Worm (Caenorhabditis elegans) whole organism, L2 larva: Measurements from ENCODE around the gene K07D4.4.

Experiments
- C34F6.9 ChIP-seq: fragments of 150-350 bp; optimal IDR thresholded peaks from 2 replicates; lab custom pipeline; 2014; ENCODE audit warnings: missing biosample characterization, missing genetic modification characterization
- F13H6.1 ChIP-seq: sonication (generic microtip); optimal IDR thresholded peaks from 2 replicates; lab custom pipeline; 2016; ENCODE audit warnings: missing genetic modification characterization, missing compliant biosample characterization
- R02D3.7 ChIP-seq: fragments of 150-350 bp; optimal IDR thresholded peaks from 2 replicates; lab custom pipeline; 2014; ENCODE audit warnings: missing biosample characterization, missing genetic modification characterization
- Y55F3AM.14 ChIP-seq: fragments of 200-800 bp; sonication (Bioruptor generic); optimal IDR thresholded peaks from 2 replicates; lab custom pipeline; 2018; ENCODE audit warnings: mild to moderate bottlenecking, missing genetic modification characterization, missing compliant biosample characterization
- ZK546.5 ChIP-seq: sonication (generic microtip); optimal IDR thresholded peaks from 2 replicates; lab custom pipeline; 2017; ENCODE audit warnings: missing biosample characterization, missing genetic modification characterization
- alr-1 ChIP-seq: fragments of 150-350 bp; optimal IDR thresholded peaks from 2 replicates; lab custom pipeline; 2014; ENCODE audit warnings: missing biosample characterization, missing genetic modification characterization
- aly-2 ChIP-seq: fragments of 150-350 bp; optimal IDR thresholded peaks from 2 replicates; lab custom pipeline; 2014; ENCODE audit warnings: missing biosample characterization, missing genetic modification characterization
- ama-1 ChIP-seq: fragments of 150-350 bp; optimal IDR thresholded peaks from 2 replicates; lab custom pipeline; 2018; ENCODE audit warnings: inconsistent platforms
- blmp-1 ChIP-seq: sonication (generic microtip); optimal IDR thresholded peaks from 2 replicates; lab custom pipeline; 2017; ENCODE audit warnings: missing genetic modification characterization, mild to moderate bottlenecking, missing compliant biosample characterization, antibody characterized with exemption, moderate library complexity; ENCODE audit not compliant: insufficient read depth
- ceh-16 ChIP-seq: fragments of 150-350 bp; optimal IDR thresholded peaks from 2 replicates; lab custom pipeline; 2014; ENCODE audit warnings: missing biosample characterization, missing genetic modification characterization
- ceh-82 ChIP-seq: fragments of 150-350 bp; optimal IDR thresholded peaks from 2 replicates; lab custom pipeline; 2014; ENCODE audit warnings: missing biosample characterization, missing genetic modification characterization
- crh-2 ChIP-seq: sonication (generic microtip); optimal IDR thresholded peaks from 2 replicates; lab custom pipeline; 2017; ENCODE audit warnings: missing biosample characterization, missing genetic modification characterization
- dmd-4 ChIP-seq: sonication (generic microtip); optimal IDR thresholded peaks from 2 replicates; lab custom pipeline; 2017; ENCODE audit warnings: missing biosample characterization, missing genetic modification characterization
- egl-27 ChIP-seq: sonication (generic microtip); optimal IDR thresholded peaks from 3 replicates; lab custom pipeline; 2017; ENCODE audit warnings: missing biosample characterization, missing genetic modification reagents, missing genetic modification characterization
- elt-1 ChIP-seq: fragments of 150-350 bp; optimal IDR thresholded peaks from 2 replicates; lab custom pipeline; 2014; ENCODE audit warnings: missing biosample characterization, missing genetic modification characterization
- elt-3 ChIP-seq: sonication (generic microtip); optimal IDR thresholded peaks from 2 replicates; lab custom pipeline; 2017; ENCODE audit warnings: missing biosample characterization, missing genetic modification characterization
- fos-1 ChIP-seq: fragments of 150-350 bp; optimal IDR thresholded peaks from 2 replicates; lab custom pipeline; 2014; ENCODE audit warnings: missing biosample characterization, missing genetic modification characterization
- gmeb-1 ChIP-seq: fragments of 150-350 bp; optimal IDR thresholded peaks from 2 replicates; lab custom pipeline; 2014; ENCODE audit warnings: missing biosample characterization, missing genetic modification characterization
- lin-11 ChIP-seq: fragments of 150-350 bp; sonication (generic microtip); optimal IDR thresholded peaks from 2 replicates; lab custom pipeline; 2014; ENCODE audit warnings: missing biosample characterization, missing genetic modification characterization, inconsistent platforms, mixed read lengths
- lin-13 ChIP-seq: fragments of 150-350 bp; optimal IDR thresholded peaks from 2 replicates; lab custom pipeline; 2014; ENCODE audit warnings: missing biosample characterization, missing genetic modification reagents, missing genetic modification characterization
- lin-39 ChIP-seq: fragments of 150-350 bp; optimal IDR thresholded peaks from 2 replicates; lab custom pipeline; 2014; ENCODE audit warnings: missing biosample characterization, missing genetic modification reagents, missing genetic modification characterization
- lsy-2 ChIP-seq, 2 experiments: fragments of 150-350 bp in 1 of 2; sonication (generic microtip) in 1 of 2; optimal IDR thresholded peaks; 2 replicates each; lab custom pipeline; 2014 to 2017; ENCODE audit warnings: missing biosample characterization in 2 of 2, missing genetic modification characterization in 2 of 2
- mab-5 ChIP-seq: fragments of 150-350 bp; optimal IDR thresholded peaks from 2 replicates; lab custom pipeline; 2014; ENCODE audit warnings: missing biosample characterization, missing genetic modification characterization
- mbf-1 ChIP-seq: sonication (generic microtip); optimal IDR thresholded peaks from 2 replicates; lab custom pipeline; 2017; ENCODE audit warnings: missing biosample characterization, missing genetic modification characterization
- mdl-1 ChIP-seq, 2 experiments: fragments of 150-350 bp in 1 of 2; sonication (generic microtip) in 1 of 2; optimal IDR thresholded peaks; 2 replicates each; lab custom pipeline; 2017; ENCODE audit warnings: missing biosample characterization in 2 of 2, missing genetic modification characterization in 2 of 2
- nhr-10 ChIP-seq: sonication (generic microtip); optimal IDR thresholded peaks from 2 replicates; lab custom pipeline; 2017; ENCODE audit warnings: missing biosample characterization, missing genetic modification characterization
- nhr-11 ChIP-seq: fragments of 150-350 bp; optimal IDR thresholded peaks from 2 replicates; lab custom pipeline; 2014; ENCODE audit warnings: missing biosample characterization, missing genetic modification characterization
- nhr-12 ChIP-seq: fragments of 150-350 bp; optimal IDR thresholded peaks from 2 replicates; lab custom pipeline; 2014; ENCODE audit warnings: missing biosample characterization, missing genetic modification characterization
- nhr-129 ChIP-seq: fragments of 150-350 bp; optimal IDR thresholded peaks from 2 replicates; lab custom pipeline; 2014; ENCODE audit warnings: missing biosample characterization, missing genetic modification characterization
- nhr-21 ChIP-seq: fragments of 150-350 bp; optimal IDR thresholded peaks from 2 replicates; lab custom pipeline; 2014; ENCODE audit warnings: missing biosample characterization, missing genetic modification characterization
- nhr-23 ChIP-seq: fragments of 150-350 bp; optimal IDR thresholded peaks from 2 replicates; lab custom pipeline; 2014; ENCODE audit warnings: missing biosample characterization, missing genetic modification reagents, missing genetic modification characterization
- nhr-237 ChIP-seq: fragments of 150-350 bp; optimal IDR thresholded peaks from 2 replicates; lab custom pipeline; 2014; ENCODE audit warnings: missing biosample characterization, missing genetic modification characterization
- nhr-25 ChIP-seq: fragments of 150-350 bp; sonication (generic microtip); optimal IDR thresholded peaks from 3 replicates; lab custom pipeline; 2014; ENCODE audit warnings: missing biosample characterization, missing genetic modification characterization
- nhr-6 ChIP-seq: fragments of 150-350 bp; optimal IDR thresholded peaks from 2 replicates; lab custom pipeline; 2014; ENCODE audit warnings: missing biosample characterization, missing genetic modification characterization
- nhr-77 ChIP-seq: fragments of 150-350 bp; optimal IDR thresholded peaks from 2 replicates; lab custom pipeline; 2014; ENCODE audit warnings: missing biosample characterization, missing genetic modification characterization
- peb-1 ChIP-seq: fragments of 150-350 bp; optimal IDR thresholded peaks from 2 replicates; lab custom pipeline; 2014; ENCODE audit warnings: missing biosample characterization, missing genetic modification characterization
- sem-4 ChIP-seq: fragments of 150-350 bp; optimal IDR thresholded peaks from 2 replicates; lab custom pipeline; 2014; ENCODE audit warnings: missing biosample characterization, missing genetic modification reagents, missing genetic modification characterization
- skn-1 ChIP-seq: sonication (generic microtip); optimal IDR thresholded peaks from 2 replicates; lab custom pipeline; 2017; ENCODE audit warnings: missing biosample characterization, missing genetic modification characterization
- sma-3 ChIP-seq: sonication (generic microtip); optimal IDR thresholded peaks from 2 replicates; lab custom pipeline; 2016; ENCODE audit warnings: missing genetic modification reagents, missing genetic modification characterization, missing compliant biosample characterization
- sma-9 ChIP-seq, 2 experiments: fragments of 150-350 bp in 1 of 2; sonication (generic microtip) in 1 of 2; optimal IDR thresholded peaks; 2 replicates each; lab custom pipeline; 2014 to 2016; ENCODE audit warnings: missing genetic modification characterization in 2 of 2, mild to moderate bottlenecking in 1 of 2, missing biosample characterization in 1 of 2, missing compliant biosample characterization in 1 of 2, missing genetic modification reagents in 1 of 2, moderate library complexity in 1 of 2
- snpc-4 ChIP-seq: fragments of 150-350 bp; optimal IDR thresholded peaks from 2 replicates; lab custom pipeline; 2014; ENCODE audit warnings: missing biosample characterization, missing genetic modification characterization
- unc-39 ChIP-seq: fragments of 150-350 bp; optimal IDR thresholded peaks from 2 replicates; lab custom pipeline; 2014; ENCODE audit warnings: missing biosample characterization, missing genetic modification characterization
- unc-55 ChIP-seq: fragments of 150-350 bp; sonication (generic microtip); optimal IDR thresholded peaks from 3 replicates; lab custom pipeline; 2014; ENCODE audit warnings: missing biosample characterization, missing genetic modification reagents, missing genetic modification characterization
- unc-62 ChIP-seq: fragments of 150-350 bp; optimal IDR thresholded peaks from 2 replicates; lab custom pipeline; 2014; ENCODE audit warnings: missing biosample characterization, missing genetic modification reagents, missing genetic modification characterization
- zag-1 ChIP-seq: fragments of 150-350 bp; optimal IDR thresholded peaks from 2 replicates; lab custom pipeline; 2014; ENCODE audit warnings: missing biosample characterization, missing genetic modification characterization
- ztf-1 ChIP-seq: fragments of 200-800 bp; sonication (Bioruptor generic); conservative IDR thresholded peaks from 2 replicates; pipeline ENCODE4 v1.3.6; 2022; ENCODE audit warnings: missing genetic modification characterization, missing compliant biosample characterization
- ztf-11 ChIP-seq: sonication (generic microtip); optimal IDR thresholded peaks from 2 replicates; lab custom pipeline; 2017; ENCODE audit warnings: missing biosample characterization, missing genetic modification characterization
- ztf-4 ChIP-seq: fragments of 150-350 bp; optimal IDR thresholded peaks from 2 replicates; lab custom pipeline; 2014; ENCODE audit warnings: missing biosample characterization, missing genetic modification characterization

The K07D4.4 gene

DNA sequence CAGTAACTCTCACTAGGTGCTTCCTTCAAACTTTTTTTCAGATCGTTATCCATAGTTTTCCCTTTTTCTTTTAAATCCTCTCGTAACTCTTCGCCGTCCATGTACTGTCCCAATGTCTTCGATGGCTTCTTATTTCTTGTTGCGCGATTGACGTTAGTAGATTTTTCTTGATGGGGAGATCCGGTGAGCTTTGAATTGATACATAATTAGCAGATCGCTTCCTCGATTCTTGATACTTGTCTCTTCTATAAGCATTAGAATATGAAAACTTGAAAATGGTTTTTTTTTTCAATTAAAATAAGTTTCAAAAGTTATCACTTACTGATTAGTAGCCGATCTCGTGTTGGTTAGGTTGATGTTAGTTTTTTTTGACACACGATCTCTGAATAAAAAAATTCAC lies 13.2 kb upstream of the K07D4.4 start, which contains the start of gene K07D4.2:
K07D4.2 (minus strand) TSS at position 101 of the 400 bp plus-strand sequence.
- no peak for TF ChIP-seq sem-4 (tag; lab: Kevin White, UChicago)
- TF ChIP-seq ceh-16 (tag; lab: Kevin White, UChicago), result no peak
- no peak for TF ChIP-seq crh-2 (tag; lab: Kevin White, UChicago)
- no peak for TF ChIP-seq nhr-237 (tag; lab: Kevin White, UChicago)
- TF ChIP-seq elt-3 (tag; lab: Kevin White, UChicago), result no peak
- no peak for TF ChIP-seq unc-62 (GFP tag; lab: Kevin White, UChicago)
- no peak for TF ChIP-seq ztf-1 (GFP tag; lab: Robert Waterston, UW)
- no peak for TF ChIP-seq ztf-11 (tag; lab: Kevin White, UChicago)
- no peak for TF ChIP-seq nhr-23 (tag; lab: Kevin White, UChicago)
- TF ChIP-seq alr-1 (tag; lab: Kevin White, UChicago), result no peak
- TF ChIP-seq unc-39 (tag; lab: Kevin White, UChicago), result no peak
- TF ChIP-seq fos-1 (tag; lab: Kevin White, UChicago), result no peak
- TF ChIP-seq mab-5, result no peak
- no peak for TF ChIP-seq ztf-4 (tag; lab: Kevin White, UChicago)
- TF ChIP-seq R02D3.7 (tag; lab: Kevin White, UChicago), result no peak
- TF ChIP-seq, all 48 proteins: peak for 0

DNA sequence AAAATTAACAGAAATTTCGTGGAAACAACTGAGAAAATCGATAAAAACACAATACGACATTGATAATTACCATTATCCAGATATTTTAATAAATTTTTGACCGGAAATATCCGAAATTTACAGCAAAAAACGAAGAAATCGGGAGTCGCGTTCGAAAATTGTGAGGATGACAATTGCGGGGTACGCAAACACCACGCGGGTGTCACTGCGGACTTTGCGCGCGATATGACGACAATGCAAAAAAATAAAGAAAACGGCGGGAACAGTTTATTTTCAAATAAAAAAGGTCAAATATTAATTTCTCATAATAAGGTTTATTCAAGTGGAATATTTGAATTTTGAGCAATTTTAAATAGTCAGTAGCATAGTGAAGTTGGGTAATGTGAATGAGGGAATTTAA lies 12.2 kb upstream of the K07D4.4 start, which contains the start of gene rpn-11:
rpn-11 (minus strand) TSS at position 198 of the 400 bp plus-strand sequence.
- TF ChIP-seq ztf-4 (tag; lab: Kevin White, UChicago) (peak; percentile 56), egl-27 (tag; lab: Kevin White, UChicago) (peak; percentile 10), unc-55 (GFP tag; lab: Kevin White, UChicago) (peak; percentile 86), sma-9 (GFP tag; optimal IDR thresholded peaks at IDR 0.05; lab: Kevin White, UChicago) (peak; percentile 86), sma-9 (tag; optimal IDR thresholded peaks at IDR 0.05; lab: Kevin White, UChicago) (no peak), elt-1 (tag; lab: Kevin White, UChicago) (no peak), ZK546.5 (tag; lab: Kevin White, UChicago) (peak; percentile 59), snpc-4 (tag; lab: Kevin White, UChicago) (peak; percentile 63), R02D3.7 (tag; lab: Kevin White, UChicago) (peak; percentile 35), sma-3 (peak; percentile 92), F13H6.1 (tag; lab: Kevin White, UChicago) (peak; percentile 83), blmp-1 (tag; lab: Kevin White, UChicago) (peak; percentile 25), nhr-77 (tag; lab: Kevin White, UChicago) (no peak), nhr-25 (peak; percentile 87), nhr-11 (tag; lab: Kevin White, UChicago) (no peak), peb-1 (tag; lab: Kevin White, UChicago) (no peak), lsy-2 (tag; optimal IDR thresholded peaks at IDR 0.05; lab: Kevin White, UChicago) (peak; percentile 91 to 96), mdl-1 (tag; optimal IDR thresholded peaks at IDR 0.05; lab: Kevin White, UChicago) (peak; percentile 6 to 70), nhr-129 (tag; lab: Kevin White, UChicago) (peak; percentile 41), unc-39 (tag; lab: Kevin White, UChicago) (no peak), elt-3 (tag; lab: Kevin White, UChicago) (no peak), gmeb-1 (tag; lab: Kevin White, UChicago) (peak; percentile 98), fos-1 (tag; lab: Kevin White, UChicago) (peak; percentile 65), lin-11 (tag; lab: Kevin White, UChicago) (peak; percentile 74), mbf-1 (no peak), ceh-82 (tag; lab: Kevin White, UChicago) (peak; percentile 64), nhr-237 (tag; lab: Kevin White, UChicago) (peak; percentile 41), crh-2 (tag; lab: Kevin White, UChicago) (peak; percentile 88), zag-1 (tag; lab: Kevin White, UChicago) (peak; percentile 71), alr-1 (tag; lab: Kevin White, UChicago) (no peak), dmd-4 (no peak), nhr-12 (tag; lab: Kevin White, UChicago) (no peak), unc-62 (GFP tag; lab: Kevin White, UChicago) (no peak), mab-5 (peak; percentile 63), C34F6.9 (tag; lab: Kevin White, UChicago) (peak; percentile 80), nhr-10 (tag; lab: Kevin White, UChicago) (no peak), nhr-6 (peak; percentile 41), ceh-16 (tag; lab: Kevin White, UChicago) (no peak), ztf-1 (GFP tag; lab: Robert Waterston, UW) (no peak), skn-1 (tag; lab: Kevin White, UChicago) (peak; percentile 95), aly-2 (tag; lab: Kevin White, UChicago) (no peak), nhr-23 (tag; lab: Kevin White, UChicago) (no peak), sem-4 (tag; lab: Kevin White, UChicago) (peak; percentile 53), ztf-11 (tag; lab: Kevin White, UChicago) (no peak), ama-1 (no peak), lin-39 (tag; lab: Kevin White, UChicago) (no peak), nhr-21 (peak; percentile 81), lin-13 (GFP tag; lab: Kevin White, UChicago) (peak; percentile 84), Y55F3AM.14 (peak; percentile 75)
